Fruit fly (Drosophila melanogaster) whole organism, pupa: ENCODE results near the gene sina.

ENCODE experiments used
- CG10348 ChIP-seq: fragments of 200-800 bp; sonication (Bioruptor generic); IDR thresholded peaks from 2 replicates; pipeline ENCODE4 v1.3.6; 2022; ENCODE audit warnings: missing biosample characterization, missing genetic modification characterization
- CG12605 ChIP-seq: fragments of 200-800 bp; sonication (Bioruptor generic); IDR thresholded peaks from 2 replicates; pipeline ENCODE4 v1.3.6; 2022; ENCODE audit warnings: missing biosample characterization, missing genetic modification characterization
- CG13204 ChIP-seq: fragments of 200-800 bp; sonication (Bioruptor generic); optimal IDR thresholded peaks from 2 replicates; lab custom pipeline; 2018; ENCODE audit warnings: missing biosample characterization, mild to moderate bottlenecking, missing genetic modification characterization, moderate library complexity
- CG14655 ChIP-seq: fragments of 200-800 bp; sonication (Bioruptor generic); optimal IDR thresholded peaks from 3 replicates; lab custom pipeline; 2017; ENCODE audit warnings: mild to moderate bottlenecking, missing biosample characterization, missing genetic modification reagents, missing genetic modification characterization
- CG15710 ChIP-seq: fragments of 200-800 bp; sonication (Bioruptor generic); optimal IDR thresholded peaks from 2 replicates; lab custom pipeline; 2018; ENCODE audit warnings: missing biosample characterization, mild to moderate bottlenecking, missing genetic modification characterization, moderate library complexity
- CG17806 ChIP-seq: fragments of 200-800 bp; sonication (Bioruptor generic); optimal IDR thresholded peaks from 2 replicates; lab custom pipeline; 2018; ENCODE audit warnings: missing biosample characterization, mild to moderate bottlenecking, missing genetic modification characterization, moderate library complexity
- CG32121 ChIP-seq: fragments of 200-800 bp; sonication (Bioruptor generic); IDR thresholded peaks from 2 replicates; pipeline ENCODE4 v1.3.6; 2022; ENCODE audit warnings: missing biosample characterization, missing genetic modification characterization
- CG34367 ChIP-seq: fragments of 200-800 bp; sonication (Bioruptor generic); optimal IDR thresholded peaks from 2 replicates; lab custom pipeline; 2018; ENCODE audit warnings: missing biosample characterization, mild to moderate bottlenecking, missing genetic modification characterization
- CG4496 ChIP-seq: fragments of 200-800 bp; sonication (Bioruptor generic); IDR thresholded peaks from 3 replicates; pipeline ENCODE4 v1.3.6; 2022; ENCODE audit warnings: missing biosample characterization, missing genetic modification characterization
- CG8159 ChIP-seq: fragments of 200-800 bp; sonication (Bioruptor generic); optimal IDR thresholded peaks from 3 replicates; lab custom pipeline; 2018; ENCODE audit warnings: missing biosample characterization, mild to moderate bottlenecking, missing genetic modification characterization, moderate library complexity
- CG8301 ChIP-seq: fragments of 200-800 bp; sonication (Bioruptor generic); optimal IDR thresholded peaks from 2 replicates; lab custom pipeline; 2018; ENCODE audit warnings: missing biosample characterization, mild to moderate bottlenecking, missing genetic modification characterization
- CG9948 ChIP-seq: fragments of 200-800 bp; sonication (Bioruptor generic); optimal IDR thresholded peaks from 2 replicates; lab custom pipeline; 2018; ENCODE audit warnings: missing biosample characterization, mild to moderate bottlenecking, missing genetic modification characterization, moderate library complexity
- D1 ChIP-seq: fragments of 200-800 bp; sonication (Bioruptor generic); optimal IDR thresholded peaks from 2 replicates; lab custom pipeline; 2018; ENCODE audit warnings: missing biosample characterization, mild to moderate bottlenecking, missing genetic modification characterization, moderate library complexity
- EcR ChIP-seq: fragments of 200-800 bp; sonication (Bioruptor generic); optimal IDR thresholded peaks from 3 replicates; lab custom pipeline; 2019; ENCODE audit warnings: missing biosample characterization, missing genetic modification characterization, mild to moderate bottlenecking, moderate library complexity, missing genetic modification reagents
- Ets98B ChIP-seq: fragments of 200-800 bp; sonication (Bioruptor generic); IDR thresholded peaks from 2 replicates; pipeline ENCODE4 v1.3.6; 2022; ENCODE audit warnings: missing biosample characterization, missing genetic modification characterization
- Pif1A ChIP-seq: fragments of 200-800 bp; sonication (Bioruptor generic); optimal IDR thresholded peaks from 3 replicates; lab custom pipeline; 2016; ENCODE audit warnings: missing biosample characterization, missing genetic modification characterization
- Pif1B ChIP-seq: fragments of 200-800 bp; sonication (Bioruptor generic); optimal IDR thresholded peaks from 3 replicates; lab custom pipeline; 2016; ENCODE audit warnings: missing biosample characterization, missing genetic modification characterization
- Snoo ChIP-seq: fragments of 200-800 bp; sonication (Bioruptor generic); optimal IDR thresholded peaks from 3 replicates; lab custom pipeline; 2017; ENCODE audit warnings: missing biosample characterization, mild to moderate bottlenecking, missing genetic modification characterization, inconsistent platforms
- fd96Ca ChIP-seq: fragments of 200-800 bp; sonication (Bioruptor generic); IDR thresholded peaks from 3 replicates; pipeline ENCODE4 v1.3.6; 2022; ENCODE audit warnings: missing biosample characterization, missing genetic modification characterization
- gl ChIP-seq: fragments of 200-800 bp; sonication (Bioruptor generic); optimal IDR thresholded peaks from 2 replicates; lab custom pipeline; 2018; ENCODE audit warnings: missing biosample characterization, mild to moderate bottlenecking, missing genetic modification characterization
- rn ChIP-seq: fragments of 200-800 bp; sonication (Bioruptor generic); IDR thresholded peaks from 2 replicates; pipeline ENCODE4 v1.3.6; 2022; ENCODE audit warnings: missing biosample characterization, missing genetic modification characterization

The sina gene

dm6 chr3L:16860322-16860721 lies 6.8 kb downstream of the sina start, which contains the start of gene CG13029:
Gene CG13029 (plus strand): TSS chr3L:16860622.
- no peak for TF ChIP-seq Pif1B (GFP tag; lab: Kevin White, UChicago)
- TF ChIP-seq CG12605 (GFP tag; lab: Robert Waterston, UW) = no peak
- TF ChIP-seq Pif1A (GFP tag; lab: Kevin White, UChicago) = no peak
- no peak for TF ChIP-seq CG4496 (GFP tag; lab: Robert Waterston, UW)
- no peak for TF ChIP-seq D1 (tag; lab: Kevin White, UChicago)
- no peak for TF ChIP-seq CG13204 (GFP tag; lab: Kevin White, UChicago)

dm6 chr3L:16860879-16861278 lies 7.3 kb downstream of the sina start:
- TF ChIP-seq CG17806 (tag; lab: Kevin White, UChicago) (no peak), EcR (no peak), CG4496 (GFP tag; lab: Robert Waterston, UW) (no peak), CG14655 (GFP tag; lab: Kevin White, UChicago) (no peak), CG9948 (tag; lab: Kevin White, UChicago) (no peak), CG32121 (GFP tag; lab: Robert Waterston, UW) (no peak), Ets98B (GFP tag; lab: Robert Waterston, UW) (no peak), rn (GFP tag; lab: Robert Waterston, UW) (no peak), CG8159 (no peak), CG10348 (GFP tag; lab: Robert Waterston, UW) (no peak), Pif1A (GFP tag; lab: Kevin White, UChicago) (no peak), gl (tag; lab: Kevin White, UChicago) (no peak), CG13204 (GFP tag; lab: Kevin White, UChicago) (no peak), CG15710 (tag; lab: Kevin White, UChicago) (no peak)

DNA sequence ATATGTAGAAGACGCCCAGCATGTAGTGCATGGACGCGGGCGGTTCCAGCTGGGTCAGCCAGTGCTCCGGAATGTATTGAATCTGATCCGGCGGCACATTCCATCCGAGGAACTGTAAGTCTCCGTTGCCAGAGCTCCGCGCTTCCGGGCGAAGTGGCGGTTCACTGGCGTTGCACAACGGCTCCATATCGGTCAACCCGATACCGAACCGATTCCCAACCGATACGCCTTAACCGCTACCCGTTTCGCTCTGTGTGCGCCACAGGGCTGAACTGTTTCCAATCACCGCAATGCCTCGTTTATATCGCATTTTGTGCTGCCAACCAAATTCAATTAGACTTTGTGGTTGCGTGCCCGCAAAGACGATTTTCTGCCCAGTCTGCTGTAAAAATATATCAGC lies 8.7 kb downstream of the sina start, which contains the start of gene Rh4:
TSS of gene Rh4 (minus strand) at position 234 of the 400 bp plus-strand sequence.
- no peak for TF ChIP-seq Pif1B (GFP tag; lab: Kevin White, UChicago)
- TF ChIP-seq gl (tag; lab: Kevin White, UChicago) = no peak
- no peak for TF ChIP-seq CG10348 (GFP tag; lab: Robert Waterston, UW)
- TF ChIP-seq CG13204 (GFP tag; lab: Kevin White, UChicago) = no peak
- no peak for TF ChIP-seq CG9948 (tag; lab: Kevin White, UChicago)
- TF ChIP-seq CG17806 (tag; lab: Kevin White, UChicago) = no peak

DNA sequence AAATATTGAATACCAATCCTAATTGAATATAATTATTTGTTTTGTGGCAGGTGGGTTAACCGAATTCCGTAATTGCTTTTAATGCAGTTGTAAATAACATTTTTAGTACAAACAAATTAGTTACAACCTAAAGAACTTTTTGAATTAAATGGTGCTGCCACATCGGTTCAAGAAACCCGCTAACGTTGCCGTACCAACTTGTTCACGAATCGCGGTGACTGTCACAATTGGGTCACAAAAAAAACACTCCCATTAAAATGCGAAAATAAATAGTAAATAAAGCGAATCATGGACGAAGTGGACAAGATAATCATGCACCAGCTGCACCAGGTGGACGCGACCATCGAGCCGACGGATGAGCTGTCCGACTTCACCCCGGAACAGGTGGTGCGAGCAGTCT lies 9.4 kb downstream of the sina start, which contains the start of gene CG9951:
TSS of gene CG9951 (plus strand) at position 207 of the 400 bp plus-strand sequence.
- TF ChIP-seq CG10348 (GFP tag; lab: Robert Waterston, UW) (no peak), CG13204 (GFP tag; lab: Kevin White, UChicago) (no peak), Snoo (tag; lab: Kevin White, UChicago) (no peak), CG9948 (tag; lab: Kevin White, UChicago) (no peak), CG15710 (tag; lab: Kevin White, UChicago) (no peak), CG8159 (no peak), gl (tag; lab: Kevin White, UChicago) (no peak), CG17806 (tag; lab: Kevin White, UChicago) (no peak), D1 (tag; lab: Kevin White, UChicago) (no peak), Ets98B (GFP tag; lab: Robert Waterston, UW) (no peak), fd96Ca (GFP tag; lab: Robert Waterston, UW) (no peak), rn (GFP tag; lab: Robert Waterston, UW) (no peak), CG4496 (GFP tag; lab: Robert Waterston, UW) (no peak), Pif1B (GFP tag; lab: Kevin White, UChicago) (no peak), CG8301 (tag; lab: Kevin White, UChicago) (no peak), Pif1A (GFP tag; lab: Kevin White, UChicago) (no peak), CG12605 (GFP tag; lab: Robert Waterston, UW) (no peak), CG14655 (GFP tag; lab: Kevin White, UChicago) (no peak), CG34367 (tag; lab: Kevin White, UChicago) (no peak), EcR (no peak)

- TF ChIP-seq CG8159 (no peak), D1 (tag; lab: Kevin White, UChicago) (peak; percentile 3), CG8301 (tag; lab: Kevin White, UChicago) (no peak), gl (tag; lab: Kevin White, UChicago) (no peak), EcR (peak; percentile 90), CG12605 (GFP tag; lab: Robert Waterston, UW) (peak; percentile 29; the same call in 1 of the 2 replicates), CG10348 (GFP tag; lab: Robert Waterston, UW) (no peak)
- TF ChIP-seq, all 21 proteins: peak for 3
Measured at dm6 chr3L:16865123-16865831, 11.7 kb downstream of the sina start, which contains the start of gene Lmpt. Gene Lmpt (plus strand): TSS chr3L:16865295.

- TF ChIP-seq CG8301 (tag; lab: Kevin White, UChicago) (no peak), CG8159 (no peak), CG10348 (GFP tag; lab: Robert Waterston, UW) (no peak), CG15710 (tag; lab: Kevin White, UChicago) (no peak), CG32121 (GFP tag; lab: Robert Waterston, UW) (no peak), Ets98B (GFP tag; lab: Robert Waterston, UW) (no peak), Snoo (tag; lab: Kevin White, UChicago) (no peak), Pif1A (GFP tag; lab: Kevin White, UChicago) (no peak), gl (tag; lab: Kevin White, UChicago) (no peak), CG34367 (tag; lab: Kevin White, UChicago) (no peak), Pif1B (GFP tag; lab: Kevin White, UChicago) (no peak), CG12605 (GFP tag; lab: Robert Waterston, UW) (no peak), CG13204 (GFP tag; lab: Kevin White, UChicago) (no peak)
Measured at dm6 chr3L:16865832-16866163, 12.2 kb downstream of the sina start.
